Fruit fly (Drosophila melanogaster) whole organism, embryonic: Measurements from ENCODE around the gene CHES-1-like.

ENCODE experiments used
- Antp ChIP-seq: fragments of 200-800 bp; sonication (Bioruptor generic); optimal IDR thresholded peaks from 3 replicates; lab custom pipeline; 2016; ENCODE audit warnings: missing biosample characterization, missing genetic modification characterization
- Atf6 ChIP-seq: fragments of 200-800 bp; sonication (Bioruptor generic); IDR thresholded peaks from 2 replicates; pipeline ENCODE4 v1.3.6; 2022; ENCODE audit warnings: missing biosample characterization, missing genetic modification characterization
- CG10274 ChIP-seq: fragments of 200-800 bp; sonication (Bioruptor generic); optimal IDR thresholded peaks from 3 replicates; lab custom pipeline; 2017; ENCODE audit warnings: missing biosample characterization, mild to moderate bottlenecking, missing genetic modification characterization
- CG10654 ChIP-seq: fragments of 200-800 bp; sonication (Bioruptor generic); optimal IDR thresholded peaks from 2 replicates; lab custom pipeline; 2016; ENCODE audit warnings: missing biosample characterization, missing genetic modification characterization
- CG10959 ChIP-seq: fragments of 200-800 bp; sonication (Bioruptor generic); IDR thresholded peaks from 2 replicates; pipeline ENCODE4 v1.3.6; 2022; ENCODE audit warnings: missing biosample characterization, missing genetic modification characterization
- CG11093 ChIP-seq: fragments of 200-800 bp; sonication (Bioruptor generic); IDR thresholded peaks from 3 replicates; pipeline ENCODE4 v1.3.6; 2022; ENCODE audit warnings: missing biosample characterization, missing genetic modification characterization
- CG11560 ChIP-seq: fragments of 200-800 bp; sonication (Bioruptor generic); IDR thresholded peaks from 3 replicates; pipeline ENCODE4 v1.3.6; 2022; ENCODE audit warnings: missing biosample characterization, missing genetic modification characterization
- CG11695 ChIP-seq: fragments of 200-800 bp; sonication (Bioruptor generic); IDR thresholded peaks from 3 replicates; pipeline ENCODE4 v1.3.6; 2022; ENCODE audit warnings: missing biosample characterization, missing genetic modification characterization
- CG12155 ChIP-seq: fragments of 200-800 bp; sonication (Bioruptor generic); optimal IDR thresholded peaks from 3 replicates; lab custom pipeline; 2016; ENCODE audit warnings: missing biosample characterization, missing genetic modification characterization
- CG1792 ChIP-seq: fragments of 200-800 bp; sonication (Bioruptor generic); optimal IDR thresholded peaks from 2 replicates; lab custom pipeline; 2016; ENCODE audit warnings: missing biosample characterization, missing genetic modification characterization
- CG18619 ChIP-seq: fragments of 200-800 bp; sonication (Bioruptor generic); optimal IDR thresholded peaks from 3 replicates; lab custom pipeline; 2017; ENCODE audit warnings: missing biosample characterization, mild to moderate bottlenecking, missing genetic modification characterization
- CG2116 ChIP-seq: fragments of 200-800 bp; sonication (Bioruptor generic); optimal IDR thresholded peaks from 3 replicates; lab custom pipeline; 2018; ENCODE audit warnings: missing biosample characterization, mild to moderate bottlenecking, missing genetic modification characterization
- CG3407 ChIP-seq: fragments of 200-800 bp; sonication (Bioruptor generic); optimal IDR thresholded peaks from 2 replicates; lab custom pipeline; 2018; ENCODE audit warnings: missing biosample characterization, mild to moderate bottlenecking, missing genetic modification characterization
- CG34224 ChIP-seq: fragments of 200-800 bp; sonication (Bioruptor generic); IDR thresholded peaks from 3 replicates; pipeline ENCODE4 v1.3.6; 2022; ENCODE audit warnings: missing biosample characterization, missing genetic modification characterization; ENCODE audit not compliant: partially characterized antibody
- CG4404 ChIP-seq: fragments of 200-800 bp; sonication (Bioruptor generic); IDR thresholded peaks from 2 replicates; pipeline ENCODE4 v1.3.6; 2022; ENCODE audit warnings: missing biosample characterization, missing genetic modification characterization
- CG4730 ChIP-seq: fragments of 200-800 bp; sonication (Bioruptor generic); IDR thresholded peaks from 2 replicates; pipeline ENCODE4 v1.3.6; 2022; ENCODE audit warnings: missing biosample characterization, missing genetic modification characterization
- CG4820 ChIP-seq: fragments of 200-800 bp; sonication (Bioruptor generic); optimal IDR thresholded peaks from 3 replicates; lab custom pipeline; 2016; ENCODE audit warnings: missing biosample characterization, missing genetic modification characterization
- CG7839 ChIP-seq: fragments of 200-800 bp; sonication (Bioruptor generic); optimal IDR thresholded peaks from 3 replicates; lab custom pipeline; 2018; ENCODE audit warnings: missing biosample characterization, mild to moderate bottlenecking, missing genetic modification characterization, moderate library complexity
- CG8388 ChIP-seq: fragments of 200-800 bp; sonication (Bioruptor generic); optimal IDR thresholded peaks from 2 replicates; lab custom pipeline; 2019; ENCODE audit warnings: missing biosample characterization, mild to moderate bottlenecking, missing genetic modification characterization, moderate library complexity
- CG9215 ChIP-seq: fragments of 200-800 bp; sonication (Bioruptor generic); IDR thresholded peaks from 2 replicates; pipeline ENCODE4 v1.3.6; 2022; ENCODE audit warnings: missing biosample characterization, missing genetic modification characterization
- CkIIα-i1 ChIP-seq: fragments of 200-800 bp; sonication (Bioruptor generic); IDR thresholded peaks from 2 replicates; pipeline ENCODE4 v1.3.6; 2022; ENCODE audit warnings: missing biosample characterization, missing genetic modification characterization
- CrebB ChIP-seq: fragments of 200-800 bp; sonication (Bioruptor generic); optimal IDR thresholded peaks from 3 replicates; lab custom pipeline; 2018; ENCODE audit warnings: missing biosample characterization, mild to moderate bottlenecking, missing genetic modification characterization
- D19B ChIP-seq: fragments of 200-800 bp; sonication (Bioruptor generic); optimal IDR thresholded peaks from 2 replicates; lab custom pipeline; 2017; ENCODE audit warnings: missing biosample characterization, mild to moderate bottlenecking, missing genetic modification characterization
- ERR ChIP-seq: fragments of 200-800 bp; sonication (Bioruptor generic); optimal IDR thresholded peaks from 2 replicates; lab custom pipeline; 2016; ENCODE audit warnings: missing biosample characterization, missing genetic modification characterization
- H2.0 ChIP-seq: fragments of 200-800 bp; sonication (Bioruptor generic); IDR thresholded peaks from 2 replicates; pipeline ENCODE4 v1.3.6; 2022; ENCODE audit warnings: missing biosample characterization, missing genetic modification characterization
- Hey ChIP-seq: fragments of 200-800 bp; sonication (Bioruptor generic); optimal IDR thresholded peaks from 3 replicates; lab custom pipeline; 2018; ENCODE audit warnings: missing biosample characterization, mild to moderate bottlenecking, missing genetic modification characterization
- Lpt ChIP-seq: fragments of >200 bp; optimal IDR thresholded peaks from 2 replicates; lab custom pipeline; 2018; ENCODE audit warnings: missing biosample characterization, missing genetic modification characterization
- Nf-YC ChIP-seq: fragments of 200-800 bp; optimal IDR thresholded peaks from 3 replicates; lab custom pipeline; 2019; ENCODE audit warnings: missing biosample characterization, mild to moderate bottlenecking, missing genetic modification characterization, moderate library complexity
- Sox100B ChIP-seq: fragments of 200-800 bp; sonication (Bioruptor generic); optimal IDR thresholded peaks from 3 replicates; lab custom pipeline; 2018; ENCODE audit warnings: missing biosample characterization, mild to moderate bottlenecking, missing genetic modification characterization
- Spps ChIP-seq: fragments of 200-800 bp; sonication (Bioruptor generic); optimal IDR thresholded peaks from 2 replicates; lab custom pipeline; 2018; ENCODE audit warnings: missing biosample characterization, mild to moderate bottlenecking, missing genetic modification characterization
- Taf1 ChIP-seq: fragments of 200-800 bp; sonication (Bioruptor generic); IDR thresholded peaks from 2 replicates; pipeline ENCODE4 v1.3.6; 2022; ENCODE audit warnings: missing biosample characterization, missing genetic modification characterization
- Trl ChIP-seq, 3 experiments: fragments of >200 bp in 2 of 3; fragments of 200-800 bp in 1 of 3; sonication (Bioruptor generic) in 1 of 3; optimal IDR thresholded peaks; 2 replicates in 1 of 3; 3 replicates in 2 of 3; lab custom pipeline; 2016 to 2017; ENCODE audit warnings: missing biosample characterization in 1 of 3, missing genetic modification characterization in 1 of 3
- Usf ChIP-seq: fragments of 200-800 bp; sonication (Bioruptor generic); optimal IDR thresholded peaks from 2 replicates; lab custom pipeline; 2017; ENCODE audit warnings: missing genotype, missing biosample characterization, missing genetic modification characterization
- YL-1 ChIP-seq: fragments of 200-800 bp; sonication (Bioruptor generic); optimal IDR thresholded peaks from 3 replicates; lab custom pipeline; 2017; ENCODE audit warnings: missing biosample characterization, mild to moderate bottlenecking, missing genetic modification characterization
- az2 ChIP-seq: fragments of 200-800 bp; sonication (Bioruptor generic); optimal IDR thresholded peaks from 3 replicates; lab custom pipeline; 2016; ENCODE audit warnings: missing biosample characterization, missing genetic modification characterization
- bowl ChIP-seq: fragments of 200-800 bp; sonication (Bioruptor generic); IDR thresholded peaks from 2 replicates; pipeline ENCODE4 v1.3.6; 2022; ENCODE audit warnings: missing biosample characterization, missing genetic modification characterization
- ci ChIP-seq: fragments of 200-800 bp; sonication (Bioruptor generic); IDR thresholded peaks from 3 replicates; pipeline ENCODE4 v1.3.6; 2022; ENCODE audit warnings: missing biosample characterization, missing genetic modification characterization
- dysf ChIP-seq: fragments of 200-800 bp; sonication (Bioruptor generic); IDR thresholded peaks from 3 replicates; pipeline ENCODE4 v1.3.6; 2022; ENCODE audit warnings: missing biosample characterization, missing genetic modification characterization
- fd102C ChIP-seq: fragments of 200-800 bp; sonication (Bioruptor generic); optimal IDR thresholded peaks from 2 replicates; lab custom pipeline; 2018; ENCODE audit warnings: missing biosample characterization, mild to moderate bottlenecking, missing genetic modification characterization, moderate library complexity
- gsb-n ChIP-seq: fragments of 200-800 bp; sonication (Bioruptor generic); optimal IDR thresholded peaks from 3 replicates; lab custom pipeline; 2018; ENCODE audit warnings: missing biosample characterization, mild to moderate bottlenecking, missing genetic modification characterization
- jigr1 ChIP-seq: fragments of 200-800 bp; sonication (Bioruptor generic); IDR thresholded peaks from 3 replicates; pipeline ENCODE4 v1.3.6; 2022; ENCODE audit warnings: missing biosample characterization, missing genetic modification characterization
- ro ChIP-seq: fragments of 200-800 bp; sonication (Bioruptor generic); IDR thresholded peaks from 2 replicates; pipeline ENCODE4 v1.3.6; 2022; ENCODE audit warnings: missing biosample characterization, missing genetic modification characterization
- row ChIP-seq: fragments of 200-800 bp; sonication (Bioruptor generic); IDR thresholded peaks from 3 replicates; pipeline ENCODE4 v1.3.6; 2022; ENCODE audit warnings: missing biosample characterization, missing genetic modification characterization
- sob ChIP-seq: fragments of 200-800 bp; sonication (Bioruptor generic); IDR thresholded peaks from 2 replicates; pipeline ENCODE4 v1.3.6; 2022; ENCODE audit warnings: missing biosample characterization, missing genetic modification characterization
- stwl ChIP-seq: fragments of 200-800 bp; sonication (Bioruptor generic); optimal IDR thresholded peaks from 3 replicates; lab custom pipeline; 2018; ENCODE audit warnings: missing biosample characterization, mild to moderate bottlenecking, missing genetic modification characterization, moderate library complexity
- tin ChIP-seq: fragments of 200-800 bp; sonication (Bioruptor generic); optimal IDR thresholded peaks from 3 replicates; lab custom pipeline; 2016; ENCODE audit warnings: missing biosample characterization, missing genetic modification characterization
- twi ChIP-seq: fragments of 200-800 bp; optimal IDR thresholded peaks from 2 replicates; lab custom pipeline; 2019; ENCODE audit warnings: missing biosample characterization, mild to moderate bottlenecking, missing genetic modification characterization, moderate library complexity
- unc-4 ChIP-seq: fragments of 200-800 bp; sonication (Bioruptor generic); IDR thresholded peaks from 2 replicates; pipeline ENCODE4 v1.3.6; 2022; ENCODE audit warnings: missing biosample characterization, missing genetic modification characterization; ENCODE audit not compliant: partially characterized antibody
- wor ChIP-seq: fragments of 200-800 bp; sonication (Bioruptor generic); IDR thresholded peaks from 2 replicates; pipeline ENCODE4 v1.3.6; 2022; ENCODE audit warnings: missing biosample characterization, missing genetic modification characterization

The CHES-1-like gene

dm6 chrX:7708942-7709707 lies at the start of gene CHES-1-like (continued):
- TF ChIP-seq sob (GFP tag; lab: Robert Waterston, UW) = peak; percentile 64
- peak; percentile 76 for TF ChIP-seq CrebB (tag; lab: Kevin White, UChicago)
- peak; percentile 67 for TF ChIP-seq twi (tag; lab: Kevin White, UChicago)
- TF ChIP-seq CG1792 (GFP tag; lab: Kevin White, UChicago) = peak; percentile 77
- TF ChIP-seq stwl (tag; lab: Kevin White, UChicago) = no peak
- TF ChIP-seq Nf-YC (tag; lab: Kevin White, UChicago) = peak; percentile 81
- no peak for TF ChIP-seq CG34224
- peak; percentile 82 for TF ChIP-seq CG3407 (GFP tag; lab: Kevin White, UChicago)
- peak; percentile 83 for TF ChIP-seq CG10654
- peak; percentile 68 for TF ChIP-seq Spps (tag; lab: Kevin White, UChicago)
- TF ChIP-seq gsb-n = peak; percentile 81
- TF ChIP-seq fd102C (GFP tag; lab: Kevin White, UChicago) = no peak
- TF ChIP-seq CG18619 (GFP tag; lab: Kevin White, UChicago) = peak; percentile 92
- TF ChIP-seq unc-4 (GFP tag; lab: Robert Waterston, UW) = no peak
- peak; percentile 83 for TF ChIP-seq Atf6 (GFP tag; lab: Robert Waterston, UW)
- TF ChIP-seq CG7839 (tag; lab: Kevin White, UChicago) = peak; percentile 95
- peak; percentile 87 for TF ChIP-seq Usf (GFP tag; lab: Kevin White, UChicago)
- peak; percentile 80; the same call in 2 of the 3 replicates for TF ChIP-seq ci (GFP tag; lab: Robert Waterston, UW)
- 0 out of 2 replicates have a peak, but pooled peaks have one; percentile 25 for TF ChIP-seq bowl (GFP tag; lab: Robert Waterston, UW)
- peak; percentile 77; the same call in 2 of the 3 replicates for TF ChIP-seq CG11093 (GFP tag; lab: Robert Waterston, UW)
- peak; percentile 44; the same call in 1 of the 2 replicates for TF ChIP-seq Taf1 (GFP tag; lab: Robert Waterston, UW)
- peak; percentile 86 for TF ChIP-seq CG8388 (GFP tag; lab: Kevin White, UChicago)
- peak; percentile 81 for TF ChIP-seq D19B (GFP tag; lab: Kevin White, UChicago)
- peak; percentile 69 for TF ChIP-seq ro (GFP tag; lab: Robert Waterston, UW)
- peak; percentile 78 for TF ChIP-seq CG4730
- peak; percentile 96 for TF ChIP-seq Sox100B (GFP tag; lab: Kevin White, UChicago)
- peak; percentile 79; the same call in 2 of the 3 replicates for TF ChIP-seq jigr1 (GFP tag; lab: Robert Waterston, UW)
- TF ChIP-seq CG9215 (GFP tag; lab: Robert Waterston, UW) = peak; percentile 75
- TF ChIP-seq Antp (GFP tag; lab: Kevin White, UChicago) = peak; percentile 90
- peak; percentile 88 for TF ChIP-seq CG4820 (GFP tag; lab: Kevin White, UChicago)
- TF ChIP-seq tin (GFP tag; lab: Kevin White, UChicago) = peak; percentile 87
- TF ChIP-seq Lpt (GFP tag; lab: Kevin White, UChicago) = no peak
- peak; percentile 59 for TF ChIP-seq YL-1 (GFP tag; lab: Kevin White, UChicago)
- peak; percentile 78 for TF ChIP-seq CG11560 (tag; lab: Robert Waterston, UW)
- TF ChIP-seq CG4404 = peak; percentile 66
- TF ChIP-seq CG10959 (GFP tag; lab: Robert Waterston, UW) = no peak; the same call in 1 of the 2 replicates
- TF ChIP-seq H2.0 (GFP tag; lab: Robert Waterston, UW) = peak; percentile 51; the same call in 1 of the 2 replicates
- TF ChIP-seq dysf = peak; percentile 92
- peak; percentile 47 for TF ChIP-seq CG2116 (GFP tag; lab: Kevin White, UChicago)
- TF ChIP-seq CG11695 (GFP tag; lab: Robert Waterston, UW) = peak; percentile 87
- peak; percentile 82 for TF ChIP-seq CG12155 (GFP tag; lab: Kevin White, UChicago)
- TF ChIP-seq Hey (tag; lab: Kevin White, UChicago) = peak; percentile 20
- peak; percentile 82 for TF ChIP-seq wor (GFP tag; lab: Robert Waterston, UW)
- TF ChIP-seq CkIIα-i1 (GFP tag; lab: Robert Waterston, UW) = peak; percentile 32; the same call in 1 of the 2 replicates
- TF ChIP-seq CG10274 (GFP tag; lab: Kevin White, UChicago) = peak; percentile 82
- peak; percentile 88 for TF ChIP-seq az2 (GFP tag; lab: Kevin White, UChicago)
- TF ChIP-seq ERR (GFP tag; lab: Kevin White, UChicago) = peak; percentile 82
- TF ChIP-seq row (GFP tag; lab: Robert Waterston, UW) = peak; percentile 89
- peak in 1 of 2 experiments; percentile 59 for TF ChIP-seq Trl (optimal IDR thresholded peaks at IDR 0.05; lab: Kevin White, UChicago)
- TF ChIP-seq Trl (GFP tag; optimal IDR thresholded peaks at IDR 0.05; lab: Kevin White, UChicago) = peak; percentile 90
